Fruit fly (Drosophila melanogaster) whole organism, adult: ENCODE data around the gene Pp2A-29B.

Experiments
- CG11617 ChIP-seq: fragments of 200-800 bp; sonication (Bioruptor generic); optimal IDR thresholded peaks from 2 replicates; lab custom pipeline; 2017; ENCODE audit warnings: mild to moderate bottlenecking, missing biosample characterization, missing genetic modification reagents, missing genetic modification characterization
- CG14711 ChIP-seq: fragments of 200-800 bp; sonication (Bioruptor generic); optimal IDR thresholded peaks from 2 replicates; lab custom pipeline; 2018; ENCODE audit warnings: missing biosample characterization, mild to moderate bottlenecking, missing genetic modification characterization, moderate library complexity
- CG33017 ChIP-seq: fragments of 200-800 bp; sonication (Bioruptor generic); optimal IDR thresholded peaks from 2 replicates; lab custom pipeline; 2018; ENCODE audit warnings: missing biosample characterization, mild to moderate bottlenecking, missing genetic modification characterization, moderate library complexity
- CG7045 ChIP-seq: fragments of 200-800 bp; sonication (Bioruptor generic); optimal IDR thresholded peaks from 2 replicates; lab custom pipeline; 2017; ENCODE audit warnings: missing biosample characterization, mild to moderate bottlenecking, missing genetic modification characterization
- Hr96 ChIP-seq: fragments of 200-800 bp; sonication (Bioruptor generic); optimal IDR thresholded peaks from 2 replicates; lab custom pipeline; 2016; ENCODE audit warnings: missing biosample characterization, missing genetic modification characterization
- bab1 ChIP-seq: fragments of 200-800 bp; sonication (Bioruptor generic); optimal IDR thresholded peaks from 3 replicates; lab custom pipeline; 2019; ENCODE audit warnings: missing biosample characterization, mild to moderate bottlenecking, missing genetic modification characterization, moderate library complexity
- kay ChIP-seq: fragments of 200-800 bp; sonication (Bioruptor generic); peaks from one replicate; lab custom pipeline; 2016; ENCODE audit warnings: missing biosample characterization, missing genetic modification characterization, borderline replicate concordance
- pad ChIP-seq: fragments of 200-800 bp; sonication (Bioruptor generic); optimal IDR thresholded peaks from 3 replicates; lab custom pipeline; 2017; ENCODE audit warnings: missing biosample characterization, missing genetic modification characterization, mild to moderate bottlenecking, moderate library complexity, missing genetic modification reagents
- tj ChIP-seq: fragments of 200-800 bp; sonication (Bioruptor generic); optimal IDR thresholded peaks from 3 replicates; lab custom pipeline; 2017; ENCODE audit warnings: missing biosample characterization, mild to moderate bottlenecking, missing genetic modification characterization, moderate library complexity

Gene Pp2A-29B

DNA sequence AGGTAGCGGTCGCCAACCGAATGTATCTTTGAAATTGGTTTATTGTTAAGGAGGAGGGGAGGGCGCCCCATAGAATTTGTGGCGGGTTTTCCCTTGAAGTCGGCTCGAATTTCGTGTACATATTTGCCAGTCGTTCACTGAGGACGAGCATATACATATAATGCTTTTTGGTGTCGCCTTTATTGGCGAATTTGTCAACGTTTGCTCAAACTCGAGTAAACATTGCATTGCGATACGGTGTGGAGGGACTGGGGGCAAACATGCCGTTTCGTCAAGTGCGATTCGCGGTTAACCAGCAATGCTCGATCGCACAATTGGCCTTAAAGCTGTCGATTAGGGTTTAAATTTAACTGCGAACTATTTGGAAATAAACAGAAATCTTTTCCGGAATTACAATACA is 51.7 kb downstream of the Pp2A-29B start:
- TF ChIP-seq tj (GFP tag; lab: Kevin White, UChicago) (peak; percentile 91), CG7045 (no peak)

- TF ChIP-seq CG33017 (no peak), kay (no peak), Hr96 (GFP tag; lab: Kevin White, UChicago) (no peak), tj (GFP tag; lab: Kevin White, UChicago) (peak; percentile 68), CG7045 (no peak), CG14711 (tag; lab: Kevin White, UChicago) (no peak)
These were observed 52.5 kb downstream of the Pp2A-29B start for dm6 chr2L:8418113-8418885.

- no peak for TF ChIP-seq CG11617
- TF ChIP-seq bab1 (GFP tag; lab: Kevin White, UChicago), result no peak
- TF ChIP-seq CG14711 (tag; lab: Kevin White, UChicago), result no peak
- TF ChIP-seq pad (GFP tag; lab: Kevin White, UChicago), result peak; percentile 70
These were observed 53.6 kb downstream of the Pp2A-29B start for dm6 chr2L:8419382-8419940.
